Worm (Caenorhabditis elegans): Measurements from ENCODE around the gene gadr-2.
A peak's percentile ranks its signal among the peaks of the same experiment; 100 is the strongest.

The gadr-2 gene

ce11 chrIV:9444417-9445026, 40.4 kb downstream of the gadr-2 start (continued):
- TF ChIP-seq ztf-22 (GFP tag; optimal IDR thresholded peaks at IDR 0.05) (no peak), F49E8.2 (tag; optimal IDR thresholded peaks at IDR 0.05; ENCODE audit: insufficient read depth) (peak; percentile 90), lin-35 (GFP tag; optimal IDR thresholded peaks at IDR 0.05) (peak in 1 of 3 experiments; percentile 81), repo-1 (tag; optimal IDR thresholded peaks at IDR 0.05) (peak; percentile 88), ama-1 (optimal IDR thresholded peaks at IDR 0.05) (peak; percentile 98), ama-1 (GFP tag; optimal IDR thresholded peaks at IDR 0.05) (no peak), madf-10 (tag; optimal IDR thresholded peaks at IDR 0.05) (peak; percentile 84), ceh-91 (GFP tag; IDR thresholded peaks at IDR 0.05) (peak; percentile 53), nhr-179 (tag; optimal IDR thresholded peaks at IDR 0.05) (no peak), T07F8.4 (tag; optimal IDR thresholded peaks at IDR 0.05) (peak; percentile 29), Y95B8A.8 (GFP tag; IDR thresholded peaks at IDR 0.05) (peak; percentile 75; the same call in 1 of the 2 replicates), nhr-80 (tag; optimal IDR thresholded peaks at IDR 0.05) (peak; percentile 85), ZK185.1 (tag; optimal IDR thresholded peaks at IDR 0.05; ENCODE audit: poor library complexity, severe bottlenecking) (peak; percentile 81), ztf-18 (tag; optimal IDR thresholded peaks at IDR 0.05) (peak; percentile 69), ceh-100 (GFP tag; IDR thresholded peaks at IDR 0.05) (peak; percentile 84), madf-3 (GFP tag; IDR thresholded peaks at IDR 0.05) (0 out of 2 replicates have a peak, but pooled peaks have one; percentile 11), F55B11.4 (tag; optimal IDR thresholded peaks at IDR 0.05; ENCODE audit: borderline replicate concordance, insufficient read depth) (no peak), F23B12.7 (tag; optimal IDR thresholded peaks at IDR 0.05; ENCODE audit: insufficient read depth) (peak; percentile 95), lin-40 (tag; optimal IDR thresholded peaks at IDR 0.05) (peak; percentile 93), attf-3 (GFP tag; conservative IDR thresholded peaks at IDR 0.05) (peak; percentile 77), hsf-1 (GFP tag; IDR thresholded peaks at IDR 0.05) (peak; percentile 57; the same call in 1 of the 2 replicates), F10E7.11 (tag; optimal IDR thresholded peaks at IDR 0.05) (no peak), nhr-90 (tag; optimal IDR thresholded peaks at IDR 0.05) (peak; percentile 42), egl-18 (GFP tag; IDR thresholded peaks at IDR 0.05) (0 out of 2 replicates have a peak, but pooled peaks have one; percentile 16), snpc-3.4 (tag; optimal IDR thresholded peaks at IDR 0.05) (peak; percentile 95), B0261.1 (tag; optimal IDR thresholded peaks at IDR 0.05) (peak; percentile 39), snpc-1.1 (tag; optimal IDR thresholded peaks at IDR 0.05; ENCODE audit: insufficient read depth) (peak; percentile 97), fkh-3 (tag; optimal IDR thresholded peaks at IDR 0.05) (no peak), aptf-2 (GFP tag; conservative IDR thresholded peaks at IDR 0.05) (peak; percentile 33; the same call in 1 of the 2 replicates), T26A5.8 (tag; optimal IDR thresholded peaks at IDR 0.05) (no peak), tbp1 (GFP tag; optimal IDR thresholded peaks at IDR 0.05) (peak; percentile 81), zfh-2 (GFP tag; conservative IDR thresholded peaks at IDR 0.05) (no peak), egl-44 (GFP tag; IDR thresholded peaks at IDR 0.05) (peak; percentile 81)

ce11 chrIV:9443940-9444339, 41.0 kb downstream of the gadr-2 start, which contains the start of gene F38E11.9:
Gene F38E11.9 (minus strand): TSS chrIV:9444040.
- TF ChIP-seq madf-6 (GFP tag; IDR thresholded peaks at IDR 0.05) (no peak), ceh-91 (GFP tag; IDR thresholded peaks at IDR 0.05) (no peak), Y79H2A.3 (GFP tag; conservative IDR thresholded peaks at IDR 0.05) (no peak), fkh-3 (tag; optimal IDR thresholded peaks at IDR 0.05) (no peak), T07F8.4 (tag; optimal IDR thresholded peaks at IDR 0.05) (no peak), dox-1 (GFP tag; IDR thresholded peaks at IDR 0.05) (no peak), efl-1 (GFP tag; optimal IDR thresholded peaks at IDR 0.05) (no peak), tbx-9 (tag; optimal IDR thresholded peaks at IDR 0.05; ENCODE audit: borderline replicate concordance) (no peak), F57C9.4 (tag; optimal IDR thresholded peaks at IDR 0.05) (no peak), madf-3 (GFP tag; IDR thresholded peaks at IDR 0.05) (no peak), zim-3 (tag; optimal IDR thresholded peaks at IDR 0.05) (no peak)

Data from whole organism, young adult.